Worm (Caenorhabditis elegans) whole organism, midembryonic: Measurements from ENCODE around the gene Y7A5A.24.

Experiments
- T22C8.4 ChIP-seq: fragments of 200-800 bp; sonication (Bioruptor generic); IDR thresholded peaks from 2 replicates; pipeline ENCODE4 v1.3.6; 2022; ENCODE audit warnings: missing genetic modification characterization, missing compliant biosample characterization
- cog-1 ChIP-seq: sonication (generic microtip); optimal IDR thresholded peaks from 2 replicates; lab custom pipeline; 2016; ENCODE audit warnings: missing genetic modification characterization, missing compliant biosample characterization
- flt-1 ChIP-seq: fragments of 200-800 bp; sonication (Bioruptor generic); IDR thresholded peaks from 2 replicates; pipeline ENCODE4 v1.3.6; 2022; ENCODE audit warnings: missing genetic modification characterization, missing compliant biosample characterization
- klf-2 ChIP-seq: fragments of 200-800 bp; sonication (Bioruptor generic); conservative IDR thresholded peaks from 2 replicates; pipeline ENCODE4 v1.3.6; 2022; ENCODE audit warnings: missing genetic modification reagents, missing genetic modification characterization, missing compliant biosample characterization
- med-1 ChIP-seq: sonication (generic microtip); optimal IDR thresholded peaks from 2 replicates; lab custom pipeline; 2017; ENCODE audit warnings: missing genetic modification characterization, mild to moderate bottlenecking, missing compliant biosample characterization, antibody characterized with exemption, missing genetic modification reagents; ENCODE audit not compliant: insufficient read depth
- ref-1 ChIP-seq: fragments of 200-800 bp; sonication (Bioruptor generic); conservative IDR thresholded peaks from 2 replicates; pipeline ENCODE4 v1.3.6; 2022; ENCODE audit warnings: missing genetic modification reagents, missing genetic modification characterization, missing compliant biosample characterization
- tab-1 ChIP-seq: fragments of 200-800 bp; sonication (Bioruptor generic); IDR thresholded peaks from 2 replicates; pipeline ENCODE4 v1.3.6; 2022; ENCODE audit warnings: missing genetic modification characterization, missing compliant biosample characterization
- ztf-23 ChIP-seq: fragments of 200-800 bp; sonication (Bioruptor generic); IDR thresholded peaks from 2 replicates; pipeline ENCODE4 v1.3.6; 2022; ENCODE audit warnings: missing genetic modification reagents, missing genetic modification characterization, missing compliant biosample characterization
- ztf-29 ChIP-seq: fragments of 200-800 bp; sonication (Bioruptor generic); IDR thresholded peaks from 2 replicates; pipeline ENCODE4 v1.3.6; 2022; ENCODE audit warnings: missing genetic modification reagents, missing genetic modification characterization, missing compliant biosample characterization

Y7A5A.24 gene

DNA sequence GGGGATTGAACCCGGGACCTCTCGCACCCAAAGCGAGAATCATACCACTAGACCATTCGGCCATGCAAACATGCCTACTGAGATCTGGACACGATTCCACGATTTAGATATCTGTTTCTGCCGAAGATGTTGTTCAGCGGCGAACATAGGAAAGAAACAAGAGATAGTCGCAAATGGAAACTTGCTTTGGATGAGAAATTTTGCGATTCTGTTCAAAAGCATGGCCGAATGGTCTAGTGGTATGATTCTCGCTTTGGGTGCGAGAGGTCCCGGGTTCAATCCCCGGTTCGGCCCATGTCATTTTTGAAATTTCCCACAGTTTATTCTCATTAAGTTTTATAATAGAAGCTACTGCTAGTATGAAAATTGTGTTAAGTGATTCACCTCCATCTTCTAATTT, 14.7 kb upstream of the Y7A5A.24 start:
- TF ChIP-seq flt-1 (GFP tag; lab: Robert Waterston, UW) (no peak), ztf-23 (GFP tag; lab: Robert Waterston, UW) (no peak), T22C8.4 (GFP tag; lab: Robert Waterston, UW) (no peak), med-1 (no peak), ref-1 (GFP tag; lab: Robert Waterston, UW) (no peak), tab-1 (GFP tag; lab: Robert Waterston, UW) (no peak), klf-2 (no peak), cog-1 (no peak), ztf-29 (no peak)

DNA sequence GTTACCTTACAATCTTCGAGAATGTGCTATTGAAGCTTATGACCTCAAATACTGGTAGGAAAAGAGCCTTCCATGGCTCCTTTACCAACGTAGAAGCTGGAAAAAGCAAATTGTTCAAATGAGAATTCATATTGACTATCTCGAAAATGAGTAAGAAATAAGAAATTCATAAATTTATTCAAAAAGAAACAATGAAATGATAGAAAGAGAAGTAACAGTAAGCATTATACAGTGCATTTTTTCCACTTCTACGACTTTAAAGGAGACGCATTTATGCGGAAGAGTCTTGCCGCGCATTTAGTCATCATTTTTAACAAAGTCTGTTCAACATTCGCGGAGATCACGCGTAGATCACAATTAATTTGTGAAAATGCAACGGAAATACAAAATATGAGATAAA, 13.1 kb upstream of the Y7A5A.24 start, which contains the start of gene Y7A5A.10:
Gene Y7A5A.10 (minus strand): TSS at position 101 of the 400 bp plus-strand sequence.
- no peak for TF ChIP-seq ztf-29
- TF ChIP-seq cog-1, result no peak
- no peak for TF ChIP-seq tab-1 (GFP tag; lab: Robert Waterston, UW)
- no peak for TF ChIP-seq ref-1 (GFP tag; lab: Robert Waterston, UW)
- TF ChIP-seq ztf-23 (GFP tag; lab: Robert Waterston, UW), result no peak
- no peak for TF ChIP-seq med-1
- no peak for TF ChIP-seq flt-1 (GFP tag; lab: Robert Waterston, UW)
- no peak for TF ChIP-seq T22C8.4 (GFP tag; lab: Robert Waterston, UW)
- TF ChIP-seq klf-2, result no peak

DNA sequence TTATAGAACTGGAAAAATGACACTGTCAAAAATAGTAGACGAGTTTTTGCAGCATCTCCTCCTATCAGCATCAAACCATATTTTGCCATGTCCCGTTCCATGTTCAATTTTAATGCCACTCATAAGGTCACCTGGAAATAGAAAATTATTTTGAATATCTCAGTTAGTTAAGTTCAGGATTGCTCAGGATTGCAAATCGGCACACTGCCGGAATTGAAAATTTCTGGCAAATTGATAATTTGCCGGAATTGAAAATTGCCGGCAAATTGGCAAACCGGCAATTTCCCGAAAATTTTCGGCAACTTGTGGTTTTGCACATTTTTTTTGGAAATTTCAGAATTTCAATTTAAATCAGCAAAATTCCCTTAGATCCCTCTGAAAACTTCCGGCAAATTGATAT, 4.8 kb upstream of the Y7A5A.24 start, which contains the start of gene Y7A5A.5:
Gene Y7A5A.5 (minus strand): TSS at position 101 of the 400 bp plus-strand sequence.
- TF ChIP-seq ztf-29, result no peak
- TF ChIP-seq ztf-23 (GFP tag; lab: Robert Waterston, UW), result no peak
- TF ChIP-seq ref-1 (GFP tag; lab: Robert Waterston, UW), result no peak
- no peak for TF ChIP-seq flt-1 (GFP tag; lab: Robert Waterston, UW)

DNA sequence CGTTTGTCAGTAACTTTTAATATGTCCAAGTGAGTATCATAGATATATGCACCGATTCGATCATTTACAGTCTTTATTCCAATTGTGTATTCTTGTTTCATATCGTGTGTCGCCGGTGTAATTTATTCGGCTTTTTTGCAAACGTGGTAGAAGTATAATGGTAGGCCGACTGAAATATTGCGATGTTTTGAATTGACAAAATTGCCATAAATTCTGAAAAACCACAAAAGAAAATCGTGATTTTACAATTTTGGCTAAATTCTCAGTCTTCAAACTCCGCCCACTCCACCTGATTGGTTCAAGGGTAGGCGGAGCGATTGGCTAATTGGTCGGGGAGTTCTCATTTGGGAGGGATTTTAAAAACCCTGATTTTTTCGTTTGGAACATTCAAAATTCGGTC, 2.6 kb upstream of the Y7A5A.24 start, which contains the start of gene Y7A5A.3:
Gene Y7A5A.3 (minus strand): TSS at position 101 of the 400 bp plus-strand sequence.
- TF ChIP-seq ztf-29, result no peak
- no peak for TF ChIP-seq klf-2
- no peak for TF ChIP-seq ref-1 (GFP tag; lab: Robert Waterston, UW)
- TF ChIP-seq tab-1 (GFP tag; lab: Robert Waterston, UW), result no peak
- TF ChIP-seq T22C8.4 (GFP tag; lab: Robert Waterston, UW), result no peak
- TF ChIP-seq ztf-23 (GFP tag; lab: Robert Waterston, UW), result no peak
- no peak for TF ChIP-seq med-1
- TF ChIP-seq flt-1 (GFP tag; lab: Robert Waterston, UW), result no peak
- no peak for TF ChIP-seq cog-1

DNA sequence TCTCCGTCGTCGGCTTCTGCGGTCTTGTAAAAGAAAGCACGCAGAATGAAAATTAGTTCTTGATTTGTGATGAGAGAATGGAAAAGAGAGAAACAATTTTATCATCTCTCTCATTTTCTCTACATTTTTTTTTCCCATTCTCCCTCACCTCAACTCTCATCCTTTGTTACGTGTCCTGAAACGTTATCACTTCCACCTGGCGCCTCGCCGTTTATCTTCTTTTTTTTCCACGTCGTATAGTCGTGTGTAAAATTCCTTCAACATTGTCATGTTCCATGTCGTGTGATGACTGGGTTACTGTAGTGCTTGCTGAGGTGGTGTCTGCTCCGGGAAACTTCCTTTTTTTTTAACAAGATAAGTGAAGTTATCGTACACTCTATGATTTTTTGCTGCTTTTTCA, 2.4 kb downstream of the Y7A5A.24 start:
- TF ChIP-seq klf-2 (no peak), ref-1 (GFP tag; lab: Robert Waterston, UW) (no peak), flt-1 (GFP tag; lab: Robert Waterston, UW) (no peak), cog-1 (no peak), med-1 (no peak), T22C8.4 (GFP tag; lab: Robert Waterston, UW) (no peak), ztf-23 (GFP tag; lab: Robert Waterston, UW) (no peak), tab-1 (GFP tag; lab: Robert Waterston, UW) (no peak), ztf-29 (no peak)

DNA sequence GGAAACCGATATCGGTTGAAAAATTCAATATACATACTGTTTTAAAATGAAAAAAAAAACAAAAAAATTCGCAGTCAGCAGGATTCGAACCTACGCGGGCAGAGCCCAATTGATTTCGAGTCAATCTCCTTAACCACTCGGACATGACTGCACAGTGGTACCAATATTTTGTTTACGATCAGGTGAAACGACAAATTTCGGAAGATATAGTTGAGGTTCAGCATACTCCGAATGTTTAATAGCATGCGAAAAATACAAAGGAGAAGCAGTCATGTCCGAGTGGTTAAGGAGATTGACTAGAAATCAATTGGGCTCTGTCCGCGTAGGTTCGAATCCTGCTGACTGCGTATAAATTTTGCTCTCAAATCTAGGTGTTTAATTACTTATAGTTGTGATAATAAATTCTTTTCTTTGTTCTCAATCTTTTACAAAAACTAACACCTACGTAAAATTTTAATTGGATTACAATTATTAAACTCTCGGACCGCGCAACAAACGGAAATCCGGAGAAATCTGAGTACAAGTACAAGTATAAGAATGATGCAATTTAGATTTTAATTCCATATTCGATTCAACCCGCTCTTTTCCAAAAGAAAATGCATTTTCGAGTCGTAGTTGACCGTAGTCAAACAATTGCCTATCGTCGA, 8.5 kb downstream of the Y7A5A.24 start, which contains the start of gene Y7A5A.13:
Gene Y7A5A.13 (plus strand): TSS at position 597 of the 647 bp plus-strand sequence.
- TF ChIP-seq ztf-29 (no peak), flt-1 (GFP tag; lab: Robert Waterston, UW) (no peak), klf-2 (no peak), med-1 (no peak), cog-1 (no peak), ztf-23 (GFP tag; lab: Robert Waterston, UW) (no peak), ref-1 (GFP tag; lab: Robert Waterston, UW) (no peak), tab-1 (GFP tag; lab: Robert Waterston, UW) (no peak), T22C8.4 (GFP tag; lab: Robert Waterston, UW) (no peak)

DNA sequence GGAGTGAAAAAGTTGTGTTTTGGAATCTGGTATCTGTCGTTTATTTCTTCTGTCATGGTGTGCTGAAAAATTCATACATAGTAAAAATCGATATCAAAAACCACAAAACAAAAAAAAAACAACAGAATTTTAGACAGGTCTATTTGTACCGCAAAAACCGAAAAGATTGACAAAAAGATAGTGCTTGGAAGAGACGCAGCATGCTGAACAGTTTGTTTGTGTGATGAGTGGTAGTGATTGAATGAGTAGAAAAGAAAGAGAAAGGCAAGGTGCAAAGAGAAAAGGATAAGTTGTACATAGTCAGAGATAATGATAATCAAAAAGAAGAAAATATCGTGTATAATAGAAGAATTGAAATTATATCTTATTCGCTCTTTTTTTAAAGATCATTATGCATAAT, 9.3 kb downstream of the Y7A5A.24 start, which contains the start of gene Y7A5A.2:
Gene Y7A5A.2 (minus strand): TSS at position 62 of the 400 bp plus-strand sequence.
- no peak for TF ChIP-seq med-1
- TF ChIP-seq ref-1 (GFP tag; lab: Robert Waterston, UW), result no peak
- TF ChIP-seq flt-1 (GFP tag; lab: Robert Waterston, UW), result no peak
- TF ChIP-seq tab-1 (GFP tag; lab: Robert Waterston, UW), result no peak
- no peak for TF ChIP-seq ztf-23 (GFP tag; lab: Robert Waterston, UW)
- TF ChIP-seq klf-2, result no peak
- TF ChIP-seq cog-1, result no peak
- TF ChIP-seq T22C8.4 (GFP tag; lab: Robert Waterston, UW), result no peak
- no peak for TF ChIP-seq ztf-29

DNA sequence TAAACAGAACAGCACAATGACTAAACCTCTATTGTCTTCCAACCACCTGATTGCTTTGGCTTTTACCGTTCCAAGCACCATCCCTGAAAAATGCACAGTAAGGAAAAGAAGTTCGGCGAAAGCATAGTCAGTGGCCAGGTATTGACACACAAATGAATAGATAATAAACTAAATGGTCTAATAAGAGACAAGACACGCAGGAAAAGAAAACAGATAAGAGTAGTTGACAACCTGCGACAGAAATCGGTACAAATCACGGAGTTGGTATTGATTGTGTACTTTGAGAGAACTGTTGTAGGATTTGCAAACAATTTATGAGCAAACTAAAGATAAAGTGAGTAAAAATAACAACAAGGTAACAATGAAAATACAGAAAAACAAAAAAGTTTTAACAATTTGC, 10.5 kb downstream of the Y7A5A.24 start, which contains the start of gene Y7A5A.1:
Gene Y7A5A.1 (minus strand): TSS at position 83 of the 400 bp plus-strand sequence.
- no peak for TF ChIP-seq T22C8.4 (GFP tag; lab: Robert Waterston, UW)
- TF ChIP-seq flt-1 (GFP tag; lab: Robert Waterston, UW), result no peak

DNA sequence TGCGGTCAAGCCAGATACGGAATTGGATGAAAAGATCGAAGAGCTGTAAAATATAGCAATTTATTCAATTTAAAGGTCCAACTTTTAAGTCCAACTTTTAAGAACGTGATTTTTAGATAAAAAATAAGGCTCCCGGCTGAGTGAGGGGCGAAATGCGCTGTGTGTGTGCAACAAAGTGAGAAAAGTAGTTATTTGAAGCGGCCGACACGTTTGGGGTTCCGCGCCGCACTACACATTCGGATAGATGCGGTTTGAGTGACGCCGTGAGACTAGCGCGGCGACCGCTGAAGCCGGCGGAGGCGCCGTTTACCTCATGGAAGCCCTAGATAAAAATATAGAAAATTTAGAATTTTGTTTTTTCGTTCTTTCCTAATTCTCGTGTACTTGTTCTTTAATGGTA, 11.1 kb downstream of the Y7A5A.24 start:
- TF ChIP-seq med-1 (no peak), cog-1 (no peak), tab-1 (GFP tag; lab: Robert Waterston, UW) (no peak), ref-1 (GFP tag; lab: Robert Waterston, UW) (no peak)

DNA sequence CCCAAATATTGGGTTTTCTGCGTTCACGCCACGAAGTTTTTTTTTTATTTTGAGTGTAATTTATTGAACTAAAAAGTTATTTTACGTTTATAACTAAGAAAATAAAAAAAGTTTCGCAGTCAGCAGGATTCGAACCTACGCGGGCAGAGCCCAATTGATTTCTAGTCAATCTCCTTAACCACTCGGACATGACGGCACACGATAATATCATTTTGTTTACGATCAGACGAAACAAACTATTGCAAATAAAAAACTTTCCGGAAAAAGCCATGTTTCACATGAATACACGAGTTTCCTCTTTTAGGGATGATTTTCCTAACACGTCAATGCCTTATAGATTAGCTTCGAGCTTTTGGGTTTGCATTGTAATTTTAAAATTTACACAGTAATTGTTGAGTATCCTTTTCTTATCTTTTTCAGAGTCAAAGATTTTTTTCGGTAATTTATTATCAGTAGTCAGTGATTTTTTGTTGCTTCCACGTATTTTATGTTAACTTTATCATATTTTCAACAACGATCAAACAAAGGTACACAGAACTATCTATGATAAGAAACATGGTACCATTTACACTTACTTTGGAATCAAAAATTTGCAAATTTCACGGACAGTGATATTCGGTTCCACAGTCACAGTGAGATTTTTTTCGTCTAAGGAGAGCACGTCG, 11.9 kb downstream of the Y7A5A.24 start:
- TF ChIP-seq med-1 (no peak), ztf-23 (GFP tag; lab: Robert Waterston, UW) (no peak), cog-1 (no peak), flt-1 (GFP tag; lab: Robert Waterston, UW) (no peak), ztf-29 (no peak), tab-1 (GFP tag; lab: Robert Waterston, UW) (no peak), klf-2 (no peak), ref-1 (GFP tag; lab: Robert Waterston, UW) (no peak)
